Worm (Caenorhabditis elegans) whole organism, late embryonic: Measurements from ENCODE around the gene ZK1128.3.

Experiments
- dve-1 ChIP-seq: sonication (generic microtip); optimal IDR thresholded peaks from 2 replicates; lab custom pipeline; 2017; ENCODE audit warnings: antibody characterized with exemption, mild to moderate bottlenecking, missing genetic modification characterization, missing compliant biosample characterization
- fkh-10 ChIP-seq: fragments of 150-350 bp; optimal IDR thresholded peaks from 2 replicates; lab custom pipeline; 2014; ENCODE audit warnings: missing biosample characterization, missing genetic modification reagents, missing genetic modification characterization
- gmeb-2 ChIP-seq: sonication (generic microtip); optimal IDR thresholded peaks from 2 replicates; lab custom pipeline; 2016; ENCODE audit warnings: missing genetic modification characterization, inconsistent platforms, missing compliant biosample characterization

- no peak for TF ChIP-seq gmeb-2 (tag; lab: Kevin White, UChicago)
- TF ChIP-seq fkh-10, result no peak
- no peak for TF ChIP-seq dve-1 (tag; lab: Kevin White, UChicago)
Observed at ce11 chrIII:10085574-10085973, 33.1 kb downstream of the ZK1128.3 start.
